Worm (Caenorhabditis elegans) whole organism, L4/young adult: ENCODE data around the gene cyp-33B1.

ENCODE experiments used
- W03F9.2 ChIP-seq: fragments of 150-350 bp; optimal IDR thresholded peaks from 2 replicates; lab custom pipeline; 2014; ENCODE audit warnings: missing biosample characterization, missing genetic modification characterization
- him-1 ChIP-seq: sonication (generic microtip); optimal IDR thresholded peaks from 2 replicates; lab custom pipeline; 2016; ENCODE audit warnings: missing genotype, missing genetic modification reagents, missing genetic modification characterization, missing compliant biosample characterization

DNA sequence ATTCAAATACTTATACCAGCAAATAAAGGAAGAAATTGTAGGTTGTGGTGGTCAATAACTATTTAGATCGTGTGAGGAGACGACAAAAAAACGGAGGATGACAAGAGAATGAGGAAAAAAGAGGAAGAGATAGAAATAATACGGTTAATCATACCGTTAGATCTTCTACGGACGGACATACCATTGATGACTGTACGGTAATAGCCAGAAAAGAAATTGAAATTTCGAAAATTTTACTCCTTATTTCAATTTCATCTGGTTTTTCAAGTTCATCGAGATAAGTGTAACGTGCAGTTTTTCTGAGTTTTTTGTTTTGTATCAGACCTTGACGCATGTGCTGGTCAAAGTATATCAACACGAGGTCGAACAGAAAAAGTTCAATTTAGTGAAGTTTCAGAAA lies 24.8 kb downstream of the cyp-33B1 start:
- no peak for TF ChIP-seq W03F9.2
- TF ChIP-seq him-1 (tag; lab: Kevin White, UChicago), result no peak
